Worm (Caenorhabditis elegans) whole organism, mixed stage, embryonic: ENCODE results near the gene lron-5.

ENCODE experiments used
- M03D4.4 ChIP-seq: sonication (generic microtip); optimal IDR thresholded peaks from 2 replicates; lab custom pipeline; 2017; ENCODE audit warnings: mild to moderate bottlenecking, missing genetic modification characterization, missing compliant biosample characterization
- bed-3 ChIP-seq: fragments of 200-800 bp; sonication (Bioruptor generic); optimal IDR thresholded peaks from 3 replicates; lab custom pipeline; 2018; ENCODE audit warnings: mild to moderate bottlenecking, missing genetic modification characterization, moderate library complexity, missing compliant biosample characterization
- blmp-1 ChIP-seq: fragments of 150-350 bp; optimal IDR thresholded peaks from 2 replicates; lab custom pipeline; 2014; ENCODE audit warnings: missing biosample characterization, missing genetic modification characterization
- ceh-43 ChIP-seq: fragments of 200-800 bp; sonication (Bioruptor generic); optimal IDR thresholded peaks from 2 replicates; lab custom pipeline; 2018; ENCODE audit warnings: mild to moderate bottlenecking, missing genetic modification characterization, moderate library complexity, missing compliant biosample characterization
- ces-1 ChIP-seq: fragments of 150-350 bp; optimal IDR thresholded peaks from 2 replicates; lab custom pipeline; 2014; ENCODE audit warnings: missing biosample characterization, missing genetic modification reagents, missing genetic modification characterization
- cnd-1 ChIP-seq: fragments of 200-800 bp; sonication (Bioruptor generic); optimal IDR thresholded peaks from 2 replicates; lab custom pipeline; 2018; ENCODE audit warnings: mild to moderate bottlenecking, missing genetic modification characterization, missing compliant biosample characterization
- drap-1 ChIP-seq: fragments of 200-800 bp; sonication (Bioruptor generic); optimal IDR thresholded peaks from 3 replicates; lab custom pipeline; 2018; ENCODE audit warnings: mild to moderate bottlenecking, missing genetic modification characterization, missing compliant biosample characterization
- elt-1 ChIP-seq: sonication (generic microtip); optimal IDR thresholded peaks from 2 replicates; lab custom pipeline; 2017; ENCODE audit warnings: missing genetic modification characterization, mild to moderate bottlenecking, missing compliant biosample characterization, antibody characterized with exemption, moderate library complexity, borderline replicate concordance; ENCODE audit not compliant: insufficient read depth
- elt-3 ChIP-seq: fragments of 150-350 bp; optimal IDR thresholded peaks from 2 replicates; lab custom pipeline; 2014; ENCODE audit warnings: missing biosample characterization, missing genetic modification characterization
- flh-1 ChIP-seq: fragments of 200-800 bp; sonication (Bioruptor generic); optimal IDR thresholded peaks from 2 replicates; lab custom pipeline; 2018; ENCODE audit warnings: mild to moderate bottlenecking, missing genetic modification characterization, moderate library complexity, missing compliant biosample characterization
- ham-2 ChIP-seq: fragments of 200-800 bp; sonication (Bioruptor generic); optimal IDR thresholded peaks from 2 replicates; lab custom pipeline; 2018; ENCODE audit warnings: mild to moderate bottlenecking, missing genetic modification characterization, missing compliant biosample characterization
- lin-13 ChIP-seq: fragments of 150-350 bp; optimal IDR thresholded peaks from 2 replicates; lab custom pipeline; 2014; ENCODE audit warnings: missing biosample characterization, missing genetic modification characterization
- lin-32 ChIP-seq: fragments of 200-800 bp; sonication (Bioruptor generic); optimal IDR thresholded peaks from 2 replicates; lab custom pipeline; 2018; ENCODE audit warnings: mild to moderate bottlenecking, missing genetic modification characterization, missing compliant biosample characterization
- lsy-2 ChIP-seq: fragments of 150-350 bp; optimal IDR thresholded peaks from 2 replicates; lab custom pipeline; 2014; ENCODE audit warnings: missing biosample characterization, missing genetic modification characterization
- mep-1 ChIP-seq: fragments of 150-350 bp; optimal IDR thresholded peaks from 2 replicates; lab custom pipeline; 2017; ENCODE audit warnings: missing biosample characterization, missing genetic modification reagents, missing genetic modification characterization, inconsistent platforms
- mls-2 ChIP-seq: sonication (generic microtip); optimal IDR thresholded peaks from 2 replicates; lab custom pipeline; 2016; ENCODE audit warnings: mild to moderate bottlenecking, missing genetic modification characterization, moderate library complexity, missing compliant biosample characterization
- nhr-12 ChIP-seq: fragments of 150-350 bp; optimal IDR thresholded peaks from 2 replicates; lab custom pipeline; 2014; ENCODE audit warnings: missing biosample characterization, missing genetic modification characterization
- nhr-2 ChIP-seq: fragments of 150-350 bp; optimal IDR thresholded peaks from 2 replicates; lab custom pipeline; 2014; ENCODE audit warnings: missing biosample characterization, missing genetic modification characterization
- nhr-28 ChIP-seq: fragments of 150-350 bp; optimal IDR thresholded peaks from 2 replicates; lab custom pipeline; 2014; ENCODE audit warnings: missing biosample characterization, missing genetic modification characterization
- pha-4 ChIP-seq: fragments of 150-350 bp; optimal IDR thresholded peaks from 2 replicates; lab custom pipeline; 2018; ENCODE audit warnings: missing biosample characterization, missing genetic modification reagents, missing genetic modification characterization
- sem-2 ChIP-seq: fragments of 200-800 bp; sonication (Bioruptor generic); optimal IDR thresholded peaks from 2 replicates; lab custom pipeline; 2018; ENCODE audit warnings: mild to moderate bottlenecking, missing genetic modification characterization, missing compliant biosample characterization
- snpc-4 ChIP-seq: fragments of 150-350 bp; optimal IDR thresholded peaks from 2 replicates; lab custom pipeline; 2014; ENCODE audit warnings: missing biosample characterization, missing genetic modification characterization
- sptf-1 ChIP-seq: sonication (generic microtip); optimal IDR thresholded peaks from 2 replicates; lab custom pipeline; 2017; ENCODE audit warnings: mild to moderate bottlenecking, missing genetic modification characterization, moderate library complexity, missing compliant biosample characterization
- tbx-8 ChIP-seq: fragments of 200-800 bp; sonication (Bioruptor generic); optimal IDR thresholded peaks from 2 replicates; lab custom pipeline; 2018; ENCODE audit warnings: mild to moderate bottlenecking, missing genetic modification characterization, moderate library complexity, missing compliant biosample characterization
- unc-120 ChIP-seq: sonication (generic microtip); optimal IDR thresholded peaks from 2 replicates; lab custom pipeline; 2017; ENCODE audit warnings: missing genetic modification characterization, missing compliant biosample characterization; ENCODE audit not compliant: poor library complexity, severe bottlenecking
- unc-62 ChIP-seq: fragments of 150-350 bp; optimal IDR thresholded peaks from 2 replicates; lab custom pipeline; 2014; ENCODE audit warnings: missing biosample characterization, missing genetic modification reagents, missing genetic modification characterization
- zip-8 ChIP-seq: fragments of 150-350 bp; optimal IDR thresholded peaks from 2 replicates; lab custom pipeline; 2014; ENCODE audit warnings: missing biosample characterization, missing genetic modification characterization
- ztf-11 ChIP-seq: fragments of 150-350 bp; optimal IDR thresholded peaks from 2 replicates; lab custom pipeline; 2014; ENCODE audit warnings: missing biosample characterization, missing genetic modification characterization

Gene lron-5

ce11 chrIII:4603837-4604236 lies 19.0 kb upstream of the lron-5 start:
- TF ChIP-seq nhr-28 (no peak), snpc-4 (tag; lab: Kevin White, UChicago) (no peak), ceh-43 (no peak), lsy-2 (tag; lab: Kevin White, UChicago) (no peak), unc-120 (no peak), mls-2 (tag; lab: Kevin White, UChicago) (no peak), elt-3 (tag; lab: Kevin White, UChicago) (no peak), bed-3 (no peak), unc-62 (no peak), blmp-1 (tag; lab: Kevin White, UChicago) (no peak), cnd-1 (tag; lab: Kevin White, UChicago) (no peak), nhr-12 (tag; lab: Kevin White, UChicago) (no peak), ztf-11 (tag; lab: Kevin White, UChicago) (no peak), flh-1 (GFP tag; lab: Kevin White, UChicago) (no peak)

DNA sequence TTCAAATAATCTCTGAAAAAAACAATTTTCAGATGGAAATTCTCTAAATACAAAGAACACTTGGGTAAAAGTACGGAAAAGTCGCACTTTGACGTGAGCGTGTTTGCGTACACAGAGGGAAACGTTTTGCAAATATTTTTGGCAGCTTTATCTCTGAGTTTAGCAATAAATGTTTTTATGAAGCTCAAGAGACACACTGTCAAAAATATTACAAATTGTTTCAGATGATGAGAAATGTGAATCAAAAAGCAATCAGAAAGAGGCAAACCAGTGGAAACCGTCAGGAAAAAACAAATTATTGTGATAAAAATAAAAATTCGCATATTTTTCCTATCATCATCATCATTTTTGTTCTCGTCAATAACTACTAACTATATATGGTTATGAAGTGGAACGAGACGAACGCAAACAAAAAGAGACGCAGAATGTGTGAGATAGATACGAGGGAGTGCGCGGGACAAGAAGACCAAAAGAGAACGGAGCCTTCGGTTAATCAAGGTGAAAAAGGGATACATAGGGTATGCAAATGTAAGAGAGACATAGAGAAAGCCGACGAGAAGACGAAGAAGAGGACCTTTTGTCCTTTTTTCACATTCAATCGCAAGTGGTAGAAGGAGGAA lies 10.4 kb upstream of the lron-5 start, which contains the start of gene sel-2:
Gene sel-2 (minus strand): TSS at position 51 of the 620 bp plus-strand sequence.
- TF ChIP-seq pha-4 (peak; percentile 57), nhr-2 (tag; lab: Kevin White, UChicago) (peak; percentile 62), mep-1 (tag; lab: Kevin White, UChicago) (no peak), ces-1 (GFP tag; lab: Kevin White, UChicago) (peak; percentile 69), unc-62 (no peak), unc-120 (peak; percentile 80), sptf-1 (tag; lab: Kevin White, UChicago) (peak; percentile 39), cnd-1 (tag; lab: Kevin White, UChicago) (peak; percentile 9)

ce11 chrIII:4616071-4616571 lies 6.7 kb upstream of the lron-5 start, which contains the start of gene lips-3:
lips-3 (plus strand) TSS chrIII:4616528.
- TF ChIP-seq unc-62 (peak; percentile 7), zip-8 (tag; lab: Kevin White, UChicago) (no peak)

DNA sequence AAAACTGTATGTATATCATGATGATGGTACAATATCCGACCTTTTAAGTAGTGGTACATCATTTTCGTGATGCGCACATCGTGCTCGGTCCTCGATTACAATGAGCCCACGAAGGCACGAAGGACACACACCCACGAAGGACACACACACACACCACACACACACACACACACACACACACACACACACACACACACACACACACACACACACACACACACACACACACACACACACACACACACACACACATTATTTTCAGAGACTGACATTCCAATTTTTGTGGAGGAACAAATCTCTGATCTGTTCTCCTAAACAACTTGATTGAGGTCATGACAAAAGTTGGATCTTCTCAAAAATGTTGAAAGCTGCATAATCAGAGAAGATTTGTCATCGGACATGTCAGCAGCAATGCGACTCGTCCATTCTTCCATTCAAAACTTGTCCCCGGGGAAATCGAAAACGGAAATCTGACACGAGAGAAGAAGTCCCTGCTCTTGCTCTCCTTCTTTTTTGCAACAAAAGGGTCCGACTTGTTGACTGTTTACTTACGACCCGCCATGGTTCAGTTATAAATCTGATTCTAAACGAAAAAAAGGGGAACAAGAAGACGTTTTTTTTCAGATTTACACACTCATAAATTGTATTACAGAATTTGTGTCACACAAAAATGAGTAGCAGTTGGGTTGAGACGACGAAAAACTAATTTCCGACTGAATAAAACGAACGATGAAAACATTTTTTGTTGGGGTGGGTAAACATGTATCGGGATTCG lies 3.5 kb downstream of the lron-5 start:
- peak; percentile 53 for TF ChIP-seq sem-2 (GFP tag; lab: Kevin White, UChicago)
- no peak for TF ChIP-seq elt-1 (tag; lab: Kevin White, UChicago)
- peak; percentile 37 for TF ChIP-seq cnd-1 (tag; lab: Kevin White, UChicago)
- TF ChIP-seq ceh-43 = no peak
- TF ChIP-seq mep-1 (tag; lab: Kevin White, UChicago) = no peak
- TF ChIP-seq M03D4.4 (tag; lab: Kevin White, UChicago) = peak; percentile 52
- peak; percentile 28 for TF ChIP-seq drap-1 (GFP tag; lab: Kevin White, UChicago)

ce11 chrIII:4628165-4628564 lies 5.3 kb downstream of the lron-5 start, which contains the start of gene clec-151:
clec-151 (plus strand) TSS chrIII:4628465.
- no peak for TF ChIP-seq nhr-28
- no peak for TF ChIP-seq flh-1 (GFP tag; lab: Kevin White, UChicago)
- TF ChIP-seq unc-120 = no peak
- TF ChIP-seq mls-2 (tag; lab: Kevin White, UChicago) = no peak
- TF ChIP-seq sem-2 (GFP tag; lab: Kevin White, UChicago) = no peak
- no peak for TF ChIP-seq lin-32
- no peak for TF ChIP-seq tbx-8 (GFP tag; lab: Kevin White, UChicago)
- TF ChIP-seq ztf-11 (tag; lab: Kevin White, UChicago) = no peak
- TF ChIP-seq lin-13 (tag; lab: Kevin White, UChicago) = no peak
- no peak for TF ChIP-seq cnd-1 (tag; lab: Kevin White, UChicago)
- TF ChIP-seq M03D4.4 (tag; lab: Kevin White, UChicago) = no peak

DNA sequence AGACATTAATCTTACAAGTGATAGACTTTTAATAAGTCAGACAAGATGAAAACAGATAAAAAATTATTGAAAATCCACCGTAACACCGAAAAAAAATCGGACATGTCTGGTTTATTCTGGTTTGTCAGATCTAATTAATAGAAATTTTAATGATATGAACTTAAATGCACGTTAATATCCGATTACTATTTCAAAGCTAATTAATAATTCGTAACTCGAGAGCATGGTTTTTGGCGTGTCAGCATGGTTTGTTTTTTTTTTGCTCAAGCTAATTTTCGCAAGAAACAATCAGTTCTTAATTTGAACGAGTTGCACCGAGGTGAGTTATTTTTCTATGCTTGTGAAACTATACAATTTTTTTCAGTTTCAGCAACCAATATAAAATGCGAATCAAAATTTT lies 12.1 kb downstream of the lron-5 start, which contains the start of gene clec-153:
Gene clec-153 (plus strand): TSS at position 301 of the 400 bp plus-strand sequence.
- TF ChIP-seq M03D4.4 (tag; lab: Kevin White, UChicago) (no peak), tbx-8 (GFP tag; lab: Kevin White, UChicago) (no peak), ham-2 (GFP tag; lab: Kevin White, UChicago) (no peak), blmp-1 (tag; lab: Kevin White, UChicago) (no peak)
